Worm (Caenorhabditis elegans) whole organism, L1 larva: ENCODE data around the gene W01B6.6.

Source experiments
- ama-1 ChIP-seq: fragments of 150-350 bp; optimal IDR thresholded peaks from 2 replicates; lab custom pipeline; 2014
- ceh-8 ChIP-seq: fragments of 200-800 bp; sonication (Bioruptor generic); optimal IDR thresholded peaks from 2 replicates; lab custom pipeline; 2018; ENCODE audit warnings: mild to moderate bottlenecking, missing genetic modification characterization, moderate library complexity, missing compliant biosample characterization
- grh-1 ChIP-seq: fragments of 200-800 bp; sonication (Bioruptor generic); IDR thresholded peaks from 2 replicates; pipeline ENCODE4 v1.3.6; 2022; ENCODE audit warnings: missing genetic modification reagents, missing genetic modification characterization, missing compliant biosample characterization
- nhr-237 ChIP-seq: fragments of 150-350 bp; optimal IDR thresholded peaks from 2 replicates; lab custom pipeline; 2014; ENCODE audit warnings: missing biosample characterization, missing genetic modification characterization
- rnt-1 ChIP-seq: sonication (generic microtip); optimal IDR thresholded peaks from 2 replicates; lab custom pipeline; 2016; ENCODE audit warnings: mild to moderate bottlenecking, missing genetic modification characterization, moderate library complexity, missing compliant biosample characterization
- ztf-11 ChIP-seq, 2 experiments: sonication (generic microtip); optimal IDR thresholded peaks; 2 replicates each; lab custom pipeline; 2016 to 2017; ENCODE audit warnings: missing genetic modification characterization in 2 of 2, missing biosample characterization in 1 of 2, missing compliant biosample characterization in 1 of 2

DNA sequence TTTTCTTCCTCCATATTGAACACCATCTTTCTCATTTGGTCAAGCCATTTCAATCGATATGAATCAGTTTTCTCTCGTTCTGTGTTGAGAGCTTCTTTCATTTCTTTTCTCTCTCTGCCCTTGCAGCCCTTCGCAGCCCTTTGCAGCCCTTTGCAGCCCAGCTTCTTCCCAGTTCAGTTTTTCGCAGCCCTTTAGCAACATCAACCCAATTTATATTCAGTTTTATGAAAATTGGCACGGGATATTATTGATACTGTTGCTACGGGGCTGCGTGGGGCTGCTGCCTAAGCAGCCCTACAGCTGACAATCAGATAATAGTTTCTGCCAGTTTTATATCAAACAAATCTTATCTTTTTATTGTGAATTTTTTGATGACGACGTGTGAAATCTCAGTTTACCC, 44.0 kb upstream of the W01B6.6 start, which contains the start of gene F44D12.10:
- TF ChIP-seq rnt-1 (tag; lab: Kevin White, UChicago) (no peak), ama-1 (lab: Kevin White, UChicago) (no peak), ztf-11 (tag; optimal IDR thresholded peaks at IDR 0.05; lab: Kevin White, UChicago) (no peak), grh-1 (no peak), ceh-8 (GFP tag; lab: Kevin White, UChicago) (no peak), nhr-237 (no peak)
